Fruit fly (Drosophila melanogaster): Measurements from ENCODE around the gene CG11722.

CG11722 gene

dm6 chr3R:10034995-10035446, 10.3 kb downstream of the CG11722 start (continued):
- TF ChIP-seq CG11294 (GFP tag; IDR thresholded peaks at IDR 0.05): no peak
- TF ChIP-seq Ets21C (GFP tag; optimal IDR thresholded peaks at IDR 0.05): no peak
- no peak for TF ChIP-seq CG15336 (GFP tag; IDR thresholded peaks at IDR 0.05)
- no peak for TF ChIP-seq eg (GFP tag; IDR thresholded peaks at IDR 0.05)
- TF ChIP-seq CG4318 (GFP tag; optimal IDR thresholded peaks at IDR 0.05): no peak
- TF ChIP-seq CG8632 (GFP tag; optimal IDR thresholded peaks at IDR 0.05): no peak
- peak; percentile 6 for TF ChIP-seq dsx (GFP tag; optimal IDR thresholded peaks at IDR 0.05; ENCODE audit: poor library complexity, severe bottlenecking)
- TF ChIP-seq Smox (GFP tag; optimal IDR thresholded peaks at IDR 0.05): no peak
- TF ChIP-seq CG16779 (tag; optimal IDR thresholded peaks at IDR 0.05): no peak
- TF ChIP-seq CG6163 (GFP tag; IDR thresholded peaks at IDR 0.05): no peak
- peak; percentile 59 for TF ChIP-seq fkh (GFP tag; optimal IDR thresholded peaks at IDR 0.05)
- TF ChIP-seq CG10669 (GFP tag; optimal IDR thresholded peaks at IDR 0.05): no peak
- TF ChIP-seq CG9139 (GFP tag; optimal IDR thresholded peaks at IDR 0.05): no peak
- no peak for TF ChIP-seq CG6808 (GFP tag; optimal IDR thresholded peaks at IDR 0.05)
- no peak for TF ChIP-seq Eip75B (GFP tag; optimal IDR thresholded peaks at IDR 0.05)
- TF ChIP-seq ss (GFP tag; optimal IDR thresholded peaks at IDR 0.05): peak in 1 of 2 experiments; percentile 38
- TF ChIP-seq CG3032 (tag; optimal IDR thresholded peaks at IDR 0.05): no peak
- peak; percentile 44 for TF ChIP-seq Eip78C (GFP tag)
- TF ChIP-seq achi (GFP tag; optimal IDR thresholded peaks at IDR 0.05): no peak
- no peak for TF ChIP-seq Sox102F (GFP tag; optimal IDR thresholded peaks at IDR 0.05)
- no peak for TF ChIP-seq esn (GFP tag; optimal IDR thresholded peaks at IDR 0.05)
- TF ChIP-seq CG8119 (GFP tag; IDR thresholded peaks at IDR 0.05): no peak
- TF ChIP-seq dac (GFP tag; optimal IDR thresholded peaks at IDR 0.05): no peak

DNA sequence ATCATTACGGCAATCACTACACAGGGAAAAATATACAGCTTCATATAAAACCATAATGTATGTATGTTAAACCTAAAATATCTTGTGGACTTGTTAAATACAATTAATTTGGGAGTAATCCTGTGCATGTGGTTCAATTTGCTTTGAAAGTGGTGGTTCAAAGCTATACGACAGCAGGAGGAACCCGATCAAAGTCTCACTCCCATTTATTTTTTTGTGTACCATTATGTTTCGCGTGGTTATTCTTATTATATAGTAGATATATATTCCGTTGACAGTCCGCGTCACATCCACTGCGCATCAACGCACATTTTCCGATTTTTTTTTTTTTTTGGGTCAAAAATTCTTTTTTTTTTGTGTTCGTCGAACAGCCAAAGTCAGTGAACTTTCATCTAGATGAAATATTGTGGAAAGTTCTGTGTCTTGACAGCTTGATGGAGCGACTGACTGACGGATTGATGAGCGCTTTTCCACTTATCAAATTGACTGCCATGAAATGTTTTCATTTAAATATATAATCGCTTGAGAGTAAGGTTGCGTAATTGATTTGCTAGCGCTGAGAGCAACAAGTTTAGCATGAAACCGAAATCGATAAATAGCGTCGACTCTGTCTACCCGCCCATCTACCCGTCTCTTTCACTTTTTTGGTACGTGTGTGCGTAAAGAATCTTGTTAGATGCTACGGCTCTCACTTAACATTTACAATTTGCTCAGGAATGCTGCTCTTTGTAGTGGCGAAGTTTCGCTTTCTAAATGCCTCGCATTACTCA, 12.2 kb downstream of the CG11722 start:
- no peak for TF ChIP-seq esn (GFP tag; optimal IDR thresholded peaks at IDR 0.05)
- TF ChIP-seq Lpt (GFP tag; optimal IDR thresholded peaks at IDR 0.05): no peak
- TF ChIP-seq Sox15 (GFP tag; optimal IDR thresholded peaks at IDR 0.05): no peak
- TF ChIP-seq CG11762 (GFP tag; optimal IDR thresholded peaks at IDR 0.05; ENCODE audit: insufficient read depth): no peak
- no peak for TF ChIP-seq Smox (GFP tag; optimal IDR thresholded peaks at IDR 0.05)
- TF ChIP-seq CG9139 (GFP tag; optimal IDR thresholded peaks at IDR 0.05): no peak
- no peak for TF ChIP-seq lz (GFP tag; optimal IDR thresholded peaks at IDR 0.05)
- peak; percentile 51 for TF ChIP-seq Eip78C (GFP tag)
- TF ChIP-seq CG7368 (GFP tag; optimal IDR thresholded peaks at IDR 0.05): no peak
- TF ChIP-seq CG1621 (tag; optimal IDR thresholded peaks at IDR 0.05): no peak
- no peak for TF ChIP-seq eg (GFP tag; IDR thresholded peaks at IDR 0.05)
- TF ChIP-seq Gug (GFP tag; IDR thresholded peaks at IDR 0.05): no peak
- TF ChIP-seq CG3032 (tag; optimal IDR thresholded peaks at IDR 0.05): no peak
- no peak for TF ChIP-seq CG3919 (GFP tag; optimal IDR thresholded peaks at IDR 0.05)
- peak; percentile 4 for TF ChIP-seq CG6276 (GFP tag; optimal IDR thresholded peaks at IDR 0.05)
- TF ChIP-seq CG6792 (GFP tag; optimal IDR thresholded peaks at IDR 0.05): no peak
- peak; percentile 60 for TF ChIP-seq svp (GFP tag)
- no peak for TF ChIP-seq net (GFP tag; optimal IDR thresholded peaks at IDR 0.05)
- TF ChIP-seq OdsH (GFP tag; optimal IDR thresholded peaks at IDR 0.05): no peak
- no peak for TF ChIP-seq fd59A (GFP tag; optimal IDR thresholded peaks at IDR 0.05)
- TF ChIP-seq fkh (GFP tag; optimal IDR thresholded peaks at IDR 0.05): no peak
- TF ChIP-seq dac (GFP tag; optimal IDR thresholded peaks at IDR 0.05): no peak
- no peak for TF ChIP-seq Eip93F (GFP tag; optimal IDR thresholded peaks at IDR 0.05)
- TF ChIP-seq CG32006 (GFP tag; optimal IDR thresholded peaks at IDR 0.05): peak; percentile 44
- peak; percentile 16 for TF ChIP-seq Hr4 (GFP tag; optimal IDR thresholded peaks at IDR 0.05)
- 0 out of 2 replicates have a peak, but pooled peaks have one; percentile 20 for TF ChIP-seq CG15336 (GFP tag; IDR thresholded peaks at IDR 0.05)

Measured in whole organism, prepupa.